Fruit fly (Drosophila melanogaster) whole organism, prepupa: ENCODE measurements around the gene Nrg.

Experiments used
- Eip78C ChIP-seq: fragments of 200-800 bp; sonication (Bioruptor generic); peaks from one replicate; lab custom pipeline; 2016; ENCODE audit warnings: missing biosample characterization, missing genetic modification characterization
- Smox ChIP-seq: fragments of 200-800 bp; sonication (Bioruptor generic); optimal IDR thresholded peaks from 3 replicates; lab custom pipeline; 2016; ENCODE audit warnings: missing biosample characterization, missing genetic modification characterization
- cyc ChIP-seq: fragments of 200-800 bp; sonication (Bioruptor generic); optimal IDR thresholded peaks from 3 replicates; lab custom pipeline; 2016; ENCODE audit warnings: missing biosample characterization, missing genetic modification characterization
- dsx ChIP-seq: fragments of 200-800 bp; optimal IDR thresholded peaks from 3 replicates; lab custom pipeline; 2019; ENCODE audit warnings: missing biosample characterization, mild to moderate bottlenecking, missing genetic modification characterization, moderate library complexity; ENCODE audit not compliant: poor library complexity, severe bottlenecking
- esn ChIP-seq: fragments of 200-800 bp; sonication (Bioruptor generic); optimal IDR thresholded peaks from 2 replicates; lab custom pipeline; 2016; ENCODE audit warnings: missing biosample characterization, mild to moderate bottlenecking, missing genetic modification characterization, moderate library complexity
- svp ChIP-seq: fragments of 200-800 bp; sonication (Bioruptor generic); peaks from one replicate; lab custom pipeline; 2016; ENCODE audit warnings: missing biosample characterization, missing genetic modification characterization

DNA sequence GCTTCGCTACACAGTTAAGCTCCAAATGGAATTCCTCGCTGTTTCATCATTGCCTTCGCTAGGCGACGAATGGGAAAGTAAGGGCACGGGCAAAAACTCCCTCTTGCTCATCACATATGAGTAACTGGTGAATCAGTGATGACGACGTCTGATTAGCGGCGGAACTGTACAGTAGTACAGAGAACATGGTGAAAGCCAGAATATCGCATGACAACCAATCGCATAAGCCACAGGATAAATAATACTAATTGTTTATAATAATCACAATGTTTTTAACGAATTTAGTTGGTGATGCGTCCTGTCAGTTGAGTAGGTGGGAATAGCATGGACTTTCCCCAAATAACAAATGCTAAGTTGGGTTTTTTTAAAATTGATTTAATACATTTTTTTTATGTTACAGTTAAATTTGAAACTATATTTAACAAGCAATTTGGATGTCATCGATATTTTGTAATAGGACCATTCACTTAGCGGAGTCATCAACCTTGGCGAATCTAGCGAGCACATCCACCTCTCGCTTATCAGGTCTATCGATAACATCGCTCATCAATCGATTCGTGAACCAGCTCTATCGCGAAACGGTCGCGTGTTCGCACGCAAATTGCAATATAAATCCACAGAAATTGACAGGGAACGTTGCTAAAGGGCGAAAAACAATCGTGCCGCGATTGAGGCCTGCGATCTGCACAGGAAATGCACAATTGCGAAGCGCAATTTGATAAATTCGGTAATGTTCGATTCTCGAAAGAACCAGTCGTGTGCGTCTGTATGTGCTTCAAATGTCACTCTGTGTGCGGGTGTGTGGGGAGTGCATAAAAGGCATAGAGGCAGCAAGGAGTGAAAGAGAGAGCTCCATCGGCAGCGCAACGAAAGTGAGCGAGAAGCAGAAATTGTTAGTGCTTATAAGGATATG lies 43.2 kb downstream of the Nrg start, which contains the start of the genes CG12112 and Trf4-1:
- peak; percentile 26 for TF ChIP-seq cyc (GFP tag; lab: Kevin White, UChicago)
- TF ChIP-seq Smox = peak; percentile 52
- TF ChIP-seq esn (GFP tag; lab: Kevin White, UChicago) = peak; percentile 55
- TF ChIP-seq dsx (GFP tag; lab: Kevin White, UChicago) = no peak
- TF ChIP-seq svp (GFP tag; lab: Kevin White, UChicago) = peak; percentile 68
- peak; percentile 71 for TF ChIP-seq Eip78C (GFP tag; lab: Kevin White, UChicago)
